Worm (Caenorhabditis elegans) whole organism, dauer: ENCODE measurements around the gene Y111B2A.2.

Source experiments
- unc-62 ChIP-seq: sonication (generic microtip); optimal IDR thresholded peaks from 2 replicates; lab custom pipeline; 2017; ENCODE audit warnings: missing biosample characterization, missing genetic modification reagents, missing genetic modification characterization

Y111B2A.2 gene

ce11 chrIII:12495594-12496096 is at the start of gene Y111B2A.2, which contains the start of gene Y111B2A.1:
Y111B2A.2 (plus strand) TSS chrIII:12496086.
Y111B2A.1 (minus strand) TSS chrIII:12495644.
- no peak for TF ChIP-seq unc-62 (GFP tag; lab: Kevin White, UChicago)

- no peak for TF ChIP-seq unc-62 (GFP tag; lab: Kevin White, UChicago)
Observed at ce11 chrIII:12453315-12453714, 42.6 kb upstream of the Y111B2A.2 start, which contains the start of gene ani-1. ani-1 (minus strand) TSS chrIII:12453375.

ce11 chrIII:12453785-12454184 is 42.1 kb upstream of the Y111B2A.2 start:
- TF ChIP-seq unc-62 (GFP tag; lab: Kevin White, UChicago) = no peak

DNA sequence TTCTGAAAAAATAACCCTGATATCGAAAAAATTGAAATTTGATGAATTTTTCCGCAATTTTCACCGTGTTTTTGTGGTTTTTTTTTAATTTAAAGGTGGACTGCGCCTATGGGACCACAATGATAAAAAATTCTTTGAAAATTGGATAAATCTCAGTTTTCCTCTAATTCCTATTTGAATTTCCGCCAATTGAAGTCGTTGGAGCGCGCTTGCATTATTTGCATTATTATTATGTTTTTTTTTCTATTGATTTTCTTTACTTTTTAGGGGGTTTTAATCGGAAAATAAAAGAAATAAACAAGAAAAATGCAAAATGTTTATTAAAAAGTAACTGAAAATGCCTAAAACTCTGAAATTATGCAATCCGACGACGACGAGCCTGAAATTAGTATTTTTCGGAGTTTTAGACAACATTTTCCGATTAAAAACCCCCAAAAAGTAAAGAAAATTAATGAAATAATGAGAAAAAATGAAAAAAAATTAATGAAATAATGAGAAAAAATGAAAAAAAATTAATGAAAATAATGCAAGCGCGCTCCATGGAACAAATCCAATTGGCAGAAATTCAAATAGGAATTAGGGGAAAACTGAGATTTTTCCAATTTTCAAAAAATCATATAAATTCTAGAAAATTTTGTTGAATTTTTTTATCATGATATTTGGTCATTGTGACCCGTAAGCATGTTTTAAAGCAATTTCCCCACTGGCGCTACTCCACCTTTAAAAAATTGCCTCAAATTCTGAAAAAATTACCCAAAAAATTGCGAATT is 40.0 kb upstream of the Y111B2A.2 start:
- TF ChIP-seq unc-62 (GFP tag; lab: Kevin White, UChicago) = no peak

- no peak for TF ChIP-seq unc-62 (GFP tag; lab: Kevin White, UChicago)
Observed at ce11 chrIII:12456801-12457647, 38.9 kb upstream of the Y111B2A.2 start, which contains the start of the genes scav-3 and Y49E10.21. scav-3 (minus strand) TSS chrIII:12456850. Y49E10.21 (plus strand) TSS chrIII:12457597.

DNA sequence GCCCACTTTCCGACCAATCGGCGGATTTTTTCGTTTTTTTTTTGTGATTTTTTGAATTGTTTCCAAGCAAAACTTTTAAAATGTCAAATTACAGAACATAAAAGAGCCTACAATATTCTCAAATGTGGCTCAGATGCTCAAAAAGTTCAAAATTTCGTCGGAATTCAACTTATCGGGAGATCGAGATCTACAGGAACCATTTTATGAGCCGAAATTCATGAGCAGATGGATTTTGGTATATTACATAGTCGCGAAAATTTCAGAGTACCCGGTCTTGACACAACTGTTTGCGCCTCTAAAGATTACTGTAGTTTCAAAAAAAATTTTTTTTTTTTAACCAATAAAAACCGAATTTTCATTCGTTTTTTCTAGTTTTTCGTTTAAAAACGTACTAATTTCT is 36.9 kb upstream of the Y111B2A.2 start:
- TF ChIP-seq unc-62 (GFP tag; lab: Kevin White, UChicago) = no peak

DNA sequence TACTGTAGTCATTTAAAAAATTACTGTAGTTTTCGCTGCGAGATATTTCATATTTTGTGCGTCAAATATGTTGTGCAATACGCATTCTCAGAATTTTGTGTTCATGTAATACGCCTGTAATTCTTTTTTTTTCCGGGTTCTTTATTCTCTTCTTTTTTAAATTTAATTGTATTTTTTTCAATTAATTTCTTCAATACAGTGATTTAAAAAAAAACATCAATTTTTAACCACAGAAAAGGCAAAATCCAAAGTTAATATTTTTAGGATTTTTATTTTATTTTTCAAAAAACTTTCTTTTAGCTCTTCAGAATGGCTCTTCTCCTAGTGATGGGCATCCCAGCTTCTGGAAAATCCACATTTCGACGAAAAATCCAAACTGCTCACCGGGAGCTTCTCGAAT is 29.6 kb upstream of the Y111B2A.2 start, which contains the start of gene pstk-1:
Gene pstk-1, plus strand, starts transcription at position 301 of the 400 bp plus-strand sequence.
- TF ChIP-seq unc-62 (GFP tag; lab: Kevin White, UChicago) = no peak

DNA sequence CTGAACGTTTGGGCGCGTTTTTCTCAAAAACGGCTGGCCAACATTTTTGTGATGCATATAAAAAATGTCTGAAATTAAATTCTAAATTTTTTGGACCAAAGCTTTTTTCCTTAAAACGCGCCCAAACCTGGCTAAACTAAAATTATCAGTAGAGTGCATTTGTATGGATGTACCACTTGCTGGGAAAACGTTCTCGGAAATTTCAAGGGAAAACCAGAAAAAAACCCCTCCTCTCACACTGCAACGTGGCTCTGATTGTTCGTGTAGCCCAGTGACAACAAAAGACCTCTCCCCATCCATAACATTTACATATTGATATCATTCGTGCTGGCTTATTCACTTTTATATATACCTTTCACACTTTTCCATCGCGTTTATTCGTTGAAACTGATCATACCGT is 27.0 kb upstream of the Y111B2A.2 start, which contains the start of gene Y49E10.29:
Gene Y49E10.29, plus strand, starts transcription at position 301 of the 400 bp plus-strand sequence.
- TF ChIP-seq unc-62 (GFP tag; lab: Kevin White, UChicago) = no peak

ce11 chrIII:12469800-12470199 is 26.1 kb upstream of the Y111B2A.2 start:
- no peak for TF ChIP-seq unc-62 (GFP tag; lab: Kevin White, UChicago)

ce11 chrIII:12470589-12470988 is 25.3 kb upstream of the Y111B2A.2 start:
- no peak for TF ChIP-seq unc-62 (GFP tag; lab: Kevin White, UChicago)

DNA sequence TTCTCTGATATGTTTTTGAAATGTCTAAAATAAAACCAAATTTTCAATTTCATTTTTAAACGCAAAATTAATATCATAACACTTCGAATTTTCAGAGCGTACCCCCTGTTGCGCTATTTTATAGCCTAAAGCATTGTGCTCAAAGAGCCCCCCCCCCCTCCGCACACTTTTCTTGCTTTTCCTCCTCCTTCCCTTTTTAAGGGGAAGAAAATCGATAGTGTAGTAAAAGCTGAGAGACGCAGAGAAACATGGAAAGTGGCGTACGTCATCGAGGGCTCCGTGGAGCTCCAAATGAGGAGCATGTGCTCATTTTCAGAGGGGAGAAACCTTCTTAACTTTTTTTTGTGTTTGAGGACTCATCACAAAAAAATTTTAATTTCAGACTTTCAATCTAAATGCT is 23.4 kb upstream of the Y111B2A.2 start, which contains the start of gene cccp-1:
Gene cccp-1, plus strand, starts transcription at position 377 of the 400 bp plus-strand sequence.
- no peak for TF ChIP-seq unc-62 (GFP tag; lab: Kevin White, UChicago)

DNA sequence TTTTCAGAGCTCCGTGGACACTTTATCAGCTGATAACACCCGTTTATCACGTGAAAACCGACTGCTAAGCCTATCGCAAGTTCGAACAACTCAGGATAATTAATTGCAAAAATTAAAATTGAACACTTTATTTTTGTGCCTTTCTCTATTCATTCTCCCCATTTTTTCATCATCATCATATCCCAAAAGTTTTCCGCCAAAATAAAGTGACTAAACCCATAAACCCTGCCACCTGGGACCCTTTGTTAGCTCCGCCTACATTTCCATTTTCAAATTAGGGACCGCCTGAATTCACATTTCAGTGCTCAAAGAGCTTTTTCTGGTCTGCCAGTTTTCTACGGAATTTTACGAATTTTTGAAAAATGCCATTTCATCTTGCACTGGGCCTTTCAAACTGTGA is 11.5 kb upstream of the Y111B2A.2 start, which contains the start of gene arrd-16:
Gene arrd-16, plus strand, starts transcription at position 301 of the 400 bp plus-strand sequence.
- TF ChIP-seq unc-62 (GFP tag; lab: Kevin White, UChicago) = no peak

DNA sequence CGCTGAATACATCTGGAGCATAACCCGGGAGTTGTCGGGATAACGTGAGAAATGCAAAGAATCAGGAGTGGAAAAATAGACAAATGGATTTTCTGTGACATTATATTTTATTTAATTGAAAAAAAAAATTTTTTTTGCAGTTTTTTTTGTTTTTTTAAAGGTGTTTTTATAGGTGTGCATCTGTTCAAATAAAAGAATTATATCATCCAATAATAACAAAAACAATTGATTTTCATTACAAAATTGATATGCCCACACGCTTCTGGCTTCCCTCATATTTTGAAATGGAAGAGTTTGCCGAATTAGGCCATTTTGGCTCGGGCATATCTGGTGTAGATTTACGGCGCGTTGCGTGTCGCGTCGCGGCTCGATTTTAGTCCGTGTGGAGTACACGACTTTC is 3.9 kb upstream of the Y111B2A.2 start, which contains the start of gene Y49E10.25:
Gene Y49E10.25, minus strand, starts transcription at position 101 of the 400 bp plus-strand sequence.
- no peak for TF ChIP-seq unc-62 (GFP tag; lab: Kevin White, UChicago)

ce11 chrIII:12496449-12496848 is 563 bp downstream of the Y111B2A.2 start, which contains the start of gene herd-1:
herd-1 (plus strand) TSS chrIII:12496538.
- no peak for TF ChIP-seq unc-62 (GFP tag; lab: Kevin White, UChicago)

DNA sequence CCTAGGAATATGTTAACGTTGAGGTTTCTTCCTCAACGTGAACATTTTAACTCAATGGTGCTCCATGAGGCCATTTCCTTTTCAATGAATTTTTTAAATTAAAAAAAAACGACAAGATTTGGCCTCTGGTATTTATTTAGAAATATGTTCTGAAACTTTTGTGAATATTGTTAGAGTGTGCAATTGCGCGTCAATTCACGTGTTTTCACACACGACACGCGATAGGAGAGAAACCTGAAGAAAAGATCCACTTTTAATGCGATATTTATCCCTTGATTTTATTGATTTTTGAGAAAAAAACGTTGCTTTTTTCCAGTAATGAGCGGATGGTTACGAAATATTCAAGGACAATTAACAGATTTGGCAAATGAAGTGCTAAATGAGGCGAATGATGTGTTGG is 3.4 kb downstream of the Y111B2A.2 start, which contains the start of gene sql-1:
Gene sql-1, plus strand, starts transcription at position 313 of the 400 bp plus-strand sequence.
- no peak for TF ChIP-seq unc-62 (GFP tag; lab: Kevin White, UChicago)
